Fruit fly (Drosophila melanogaster) whole organism, embryonic: ENCODE data around the gene Nepl18.

ENCODE experiments used
- Bgb ChIP-seq: fragments of 200-800 bp; sonication (Bioruptor generic); IDR thresholded peaks from 2 replicates; pipeline ENCODE4 v1.3.6; 2022; ENCODE audit warnings: missing biosample characterization, missing genetic modification characterization; ENCODE audit not compliant: partially characterized antibody
- CG10267 ChIP-seq: fragments of 200-800 bp; sonication (Bioruptor generic); optimal IDR thresholded peaks from 2 replicates; lab custom pipeline; 2018; ENCODE audit warnings: missing biosample characterization, mild to moderate bottlenecking, missing genetic modification characterization, moderate library complexity
- CG10979 ChIP-seq: fragments of 200-800 bp; sonication (Bioruptor generic); optimal IDR thresholded peaks from 2 replicates; lab custom pipeline; 2018; ENCODE audit warnings: missing biosample characterization, mild to moderate bottlenecking, missing genetic modification characterization, moderate library complexity
- CG11398 ChIP-seq: fragments of 200-800 bp; sonication (Bioruptor generic); optimal IDR thresholded peaks from 2 replicates; lab custom pipeline; 2016; ENCODE audit warnings: missing biosample characterization, missing genetic modification characterization
- CG11723 ChIP-seq: fragments of 200-800 bp; sonication (Bioruptor generic); optimal IDR thresholded peaks from 2 replicates; lab custom pipeline; 2017; ENCODE audit warnings: missing biosample characterization, mild to moderate bottlenecking, missing genetic modification characterization
- CG12071 ChIP-seq: fragments of 200-800 bp; sonication (Bioruptor generic); optimal IDR thresholded peaks from 3 replicates; lab custom pipeline; 2018; ENCODE audit warnings: missing biosample characterization, mild to moderate bottlenecking, missing genetic modification characterization
- CG12219 ChIP-seq: fragments of 200-800 bp; sonication (Bioruptor generic); optimal IDR thresholded peaks from 3 replicates; lab custom pipeline; 2018; ENCODE audit warnings: missing biosample characterization, mild to moderate bottlenecking, missing genetic modification characterization
- CG12391 ChIP-seq: fragments of 200-800 bp; sonication (Bioruptor generic); optimal IDR thresholded peaks from 3 replicates; lab custom pipeline; 2018; ENCODE audit warnings: missing biosample characterization, mild to moderate bottlenecking, missing genetic modification characterization, moderate library complexity
- CG13296 ChIP-seq: fragments of 200-800 bp; sonication (Bioruptor generic); optimal IDR thresholded peaks from 3 replicates; lab custom pipeline; 2018; ENCODE audit warnings: missing biosample characterization, mild to moderate bottlenecking, missing genetic modification characterization
- CG13775 ChIP-seq: fragments of 200-800 bp; sonication (Bioruptor generic); optimal IDR thresholded peaks from 3 replicates; lab custom pipeline; 2017; ENCODE audit warnings: missing biosample characterization, mild to moderate bottlenecking, missing genetic modification characterization
- CG15269 ChIP-seq: fragments of 200-800 bp; sonication (Bioruptor generic); optimal IDR thresholded peaks from 2 replicates; lab custom pipeline; 2018; ENCODE audit warnings: missing biosample characterization, mild to moderate bottlenecking, missing genetic modification characterization, moderate library complexity
- CG16779 ChIP-seq: fragments of 200-800 bp; sonication (Bioruptor generic); IDR thresholded peaks from 2 replicates; pipeline ENCODE4 v1.3.6; 2022; ENCODE audit warnings: missing biosample characterization, missing genetic modification characterization
- CG2199 ChIP-seq: fragments of 200-800 bp; sonication (Bioruptor generic); IDR thresholded peaks from 3 replicates; pipeline ENCODE4 v1.3.6; 2022; ENCODE audit warnings: missing biosample characterization, missing genetic modification characterization
- CG2875 ChIP-seq: fragments of 200-800 bp; sonication (Bioruptor generic); optimal IDR thresholded peaks from 2 replicates; lab custom pipeline; 2017; ENCODE audit warnings: missing biosample characterization, mild to moderate bottlenecking, missing genetic modification characterization, missing genetic modification reagents
- CG31365 ChIP-seq: fragments of 200-800 bp; sonication (Bioruptor generic); optimal IDR thresholded peaks from 2 replicates; lab custom pipeline; 2018; ENCODE audit warnings: missing biosample characterization, mild to moderate bottlenecking, missing genetic modification characterization
- CG32772 ChIP-seq: fragments of 200-800 bp; sonication (Bioruptor generic); IDR thresholded peaks from 2 replicates; pipeline ENCODE4 v1.3.6; 2022; ENCODE audit warnings: missing biosample characterization, missing genetic modification characterization
- CG7786 ChIP-seq: fragments of 200-800 bp; sonication (Bioruptor generic); optimal IDR thresholded peaks from 2 replicates; lab custom pipeline; 2016; ENCODE audit warnings: missing biosample characterization, missing genetic modification characterization
- CG7839 ChIP-seq: fragments of 200-800 bp; sonication (Bioruptor generic); optimal IDR thresholded peaks from 3 replicates; lab custom pipeline; 2018; ENCODE audit warnings: missing biosample characterization, mild to moderate bottlenecking, missing genetic modification characterization, moderate library complexity
- CG7963 ChIP-seq: fragments of 200-800 bp; sonication (Bioruptor generic); IDR thresholded peaks from 3 replicates; pipeline ENCODE4 v1.3.6; 2022; ENCODE audit warnings: missing biosample characterization, missing genetic modification characterization; ENCODE audit not compliant: partially characterized antibody
- Dbx ChIP-seq: fragments of 200-800 bp; sonication (Bioruptor generic); IDR thresholded peaks from 3 replicates; pipeline ENCODE4 v1.3.6; 2022; ENCODE audit warnings: missing biosample characterization, missing genetic modification characterization
- E2f1 ChIP-seq: fragments of 200-800 bp; sonication (Bioruptor generic); IDR thresholded peaks from 2 replicates; pipeline ENCODE4 v1.3.6; 2022; ENCODE audit warnings: missing biosample characterization, missing genetic modification characterization
- Elba2 ChIP-seq: fragments of 200-800 bp; sonication (Bioruptor generic); optimal IDR thresholded peaks from 3 replicates; lab custom pipeline; 2016; ENCODE audit warnings: missing biosample characterization, missing genetic modification characterization
- Hmx ChIP-seq: fragments of 200-800 bp; sonication (Bioruptor generic); optimal IDR thresholded peaks from 2 replicates; lab custom pipeline; 2016; ENCODE audit warnings: missing biosample characterization, missing genetic modification characterization
- NC2α ChIP-seq: fragments of 200-800 bp; sonication (Bioruptor generic); optimal IDR thresholded peaks from 2 replicates; lab custom pipeline; 2016; ENCODE audit warnings: missing biosample characterization, missing genetic modification characterization
- Opbp ChIP-seq: fragments of 200-800 bp; sonication (Bioruptor generic); IDR thresholded peaks from 3 replicates; pipeline ENCODE4 v1.3.6; 2022; ENCODE audit warnings: missing biosample characterization, missing genetic modification characterization; ENCODE audit not compliant: partially characterized antibody
- Optix ChIP-seq: fragments of 200-800 bp; sonication (Bioruptor generic); IDR thresholded peaks from 3 replicates; pipeline ENCODE4 v1.3.6; 2022; ENCODE audit warnings: missing biosample characterization, missing genetic modification characterization
- Ssrp ChIP-seq: fragments of 200-800 bp; sonication (Bioruptor generic); optimal IDR thresholded peaks from 2 replicates; lab custom pipeline; 2018; ENCODE audit warnings: missing biosample characterization, mild to moderate bottlenecking, missing genetic modification characterization, moderate library complexity
- crol ChIP-seq: fragments of 200-800 bp; sonication (Bioruptor generic); IDR thresholded peaks from 2 replicates; pipeline ENCODE4 v1.3.6; 2022; ENCODE audit warnings: missing biosample characterization, missing genetic modification characterization
- dpn ChIP-seq, 2 experiments: fragments of 200-800 bp; sonication (Bioruptor generic); optimal IDR thresholded peaks; 3 replicates each; lab custom pipeline; 2016; ENCODE audit warnings: missing biosample characterization in 2 of 2, missing genetic modification characterization in 2 of 2
- exex ChIP-seq: fragments of 200-800 bp; sonication (Bioruptor generic); optimal IDR thresholded peaks from 4 replicates; lab custom pipeline; 2018; ENCODE audit warnings: missing biosample characterization, mild to moderate bottlenecking, missing genetic modification characterization, moderate library complexity
- fru ChIP-seq: fragments of >200 bp; optimal IDR thresholded peaks from 2 replicates; lab custom pipeline; 2017
- gem ChIP-seq: fragments of 200-800 bp; sonication (Bioruptor generic); optimal IDR thresholded peaks from 2 replicates; lab custom pipeline; 2019; ENCODE audit warnings: missing biosample characterization, mild to moderate bottlenecking, missing genetic modification characterization, moderate library complexity
- hb ChIP-seq: fragments of 200-800 bp; sonication (Bioruptor generic); IDR thresholded peaks from 3 replicates; pipeline ENCODE4 v1.3.6; 2022; ENCODE audit warnings: missing biosample characterization, missing genetic modification characterization; ENCODE audit not compliant: partially characterized antibody
- hkb ChIP-seq, 2 experiments: fragments of 200-800 bp in 1 of 2; fragments of >200 bp in 1 of 2; sonication (Bioruptor generic) in 1 of 2; IDR thresholded peaks in 1 of 2; optimal IDR thresholded peaks in 1 of 2; 2 replicates each; pipeline versions ENCODE4 v1.3.6 to Lab custom; 2017 to 2022; ENCODE audit warnings: missing biosample characterization in 1 of 2, missing genetic modification characterization in 1 of 2
- hth ChIP-seq: fragments of >200 bp; optimal IDR thresholded peaks from 2 replicates; lab custom pipeline; 2017; ENCODE audit warnings: inconsistent platforms
- kah ChIP-seq: fragments of 200-800 bp; sonication (Bioruptor generic); optimal IDR thresholded peaks from 2 replicates; lab custom pipeline; 2018; ENCODE audit warnings: missing biosample characterization, mild to moderate bottlenecking, missing genetic modification characterization
- ken ChIP-seq: fragments of 200-800 bp; sonication (Bioruptor generic); IDR thresholded peaks from 3 replicates; pipeline ENCODE4 v1.3.6; 2022; ENCODE audit warnings: missing biosample characterization, missing genetic modification characterization
- mirr ChIP-seq: fragments of 200-800 bp; sonication (Bioruptor generic); optimal IDR thresholded peaks from 3 replicates; lab custom pipeline; 2018; ENCODE audit warnings: missing biosample characterization, mild to moderate bottlenecking, missing genetic modification characterization
- oc ChIP-seq: fragments of 200-800 bp; sonication (Bioruptor generic); optimal IDR thresholded peaks from 2 replicates; lab custom pipeline; 2018; ENCODE audit warnings: missing biosample characterization, mild to moderate bottlenecking, missing genetic modification characterization, moderate library complexity
- p53 ChIP-seq: fragments of 200-800 bp; sonication (Bioruptor generic); optimal IDR thresholded peaks from 2 replicates; lab custom pipeline; 2016; ENCODE audit warnings: missing biosample characterization, missing genetic modification characterization
- pb ChIP-seq: fragments of 200-800 bp; sonication (Bioruptor generic); optimal IDR thresholded peaks from 3 replicates; lab custom pipeline; 2016; ENCODE audit warnings: missing biosample characterization, missing genetic modification characterization
- pfk ChIP-seq: fragments of 200-800 bp; sonication (Bioruptor generic); optimal IDR thresholded peaks from 2 replicates; lab custom pipeline; 2018; ENCODE audit warnings: missing biosample characterization, mild to moderate bottlenecking, missing genetic modification characterization, moderate library complexity
- pita ChIP-seq: fragments of 200-800 bp; sonication (Bioruptor generic); optimal IDR thresholded peaks from 2 replicates; lab custom pipeline; 2017; ENCODE audit warnings: missing biosample characterization, mild to moderate bottlenecking, missing genetic modification characterization
- stc ChIP-seq: fragments of 200-800 bp; sonication (Bioruptor generic); IDR thresholded peaks from 2 replicates; pipeline ENCODE4 v1.3.6; 2022; ENCODE audit warnings: missing biosample characterization, missing genetic modification characterization
- tin ChIP-seq: fragments of 200-800 bp; sonication (Bioruptor generic); optimal IDR thresholded peaks from 3 replicates; lab custom pipeline; 2016; ENCODE audit warnings: missing biosample characterization, missing genetic modification characterization
- tll ChIP-seq, 2 experiments: fragments of 200-800 bp in 1 of 2; fragments of >200 bp in 1 of 2; sonication (Bioruptor generic) in 1 of 2; optimal IDR thresholded peaks; 2 replicates each; lab custom pipeline; 2017 to 2019; ENCODE audit warnings: missing biosample characterization in 2 of 2, missing genetic modification characterization in 2 of 2, mild to moderate bottlenecking in 1 of 2, moderate library complexity in 1 of 2
- tx ChIP-seq: fragments of 200-800 bp; sonication (Bioruptor generic); optimal IDR thresholded peaks from 2 replicates; lab custom pipeline; 2016; ENCODE audit warnings: missing biosample characterization, missing genetic modification characterization
- unc-4 ChIP-seq: fragments of 200-800 bp; sonication (Bioruptor generic); IDR thresholded peaks from 2 replicates; pipeline ENCODE4 v1.3.6; 2022; ENCODE audit warnings: missing biosample characterization, missing genetic modification characterization; ENCODE audit not compliant: partially characterized antibody
- zen ChIP-seq: fragments of 200-800 bp; sonication (Bioruptor generic); optimal IDR thresholded peaks from 3 replicates; lab custom pipeline; 2018; ENCODE audit warnings: missing biosample characterization, mild to moderate bottlenecking, missing genetic modification characterization, moderate library complexity
- zen2 ChIP-seq: fragments of 200-800 bp; sonication (Bioruptor generic); IDR thresholded peaks from 3 replicates; pipeline ENCODE4 v1.3.6; 2022; ENCODE audit warnings: missing biosample characterization, missing genetic modification characterization; ENCODE audit not compliant: partially characterized antibody

Nepl18 gene

DNA sequence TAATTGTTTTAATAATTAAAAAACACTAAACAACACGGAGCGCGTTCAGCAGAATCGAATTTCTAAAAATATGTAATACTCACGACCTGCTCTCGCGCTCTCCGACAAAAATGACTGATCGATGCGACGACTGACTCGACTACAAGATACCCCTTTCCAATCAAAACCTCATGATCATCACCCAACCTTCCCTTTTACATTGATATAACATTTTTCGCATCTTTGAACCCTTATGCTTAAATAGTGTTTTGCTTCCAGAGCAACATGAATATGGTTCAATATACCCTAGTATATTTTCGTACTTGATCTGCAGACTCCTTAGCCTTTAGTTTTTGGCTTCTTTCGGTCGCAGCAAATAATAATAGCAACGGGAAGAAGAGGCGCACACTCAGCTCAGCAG, 36.3 kb downstream of the Nepl18 start (continued):
- TF ChIP-seq Elba2: no peak
- no peak for TF ChIP-seq CG31365
- TF ChIP-seq hb (GFP tag; lab: Robert Waterston, UW): peak; percentile 25; the same call in 1 of the 3 replicates
- TF ChIP-seq E2f1 (GFP tag; lab: Robert Waterston, UW): peak; percentile 82
- no peak for TF ChIP-seq CG11723 (GFP tag; lab: Kevin White, UChicago)
- peak; percentile 71 for TF ChIP-seq Ssrp (tag; lab: Kevin White, UChicago)
- TF ChIP-seq CG16779 (GFP tag; lab: Robert Waterston, UW): 0 out of 2 replicates have a peak, but pooled peaks have one; percentile 15
- no peak for TF ChIP-seq mirr (GFP tag; lab: Kevin White, UChicago)
- peak; percentile 66 for TF ChIP-seq CG32772 (GFP tag; lab: Robert Waterston, UW)
- TF ChIP-seq exex (tag; lab: Kevin White, UChicago): no peak
- TF ChIP-seq CG10979 (tag; lab: Kevin White, UChicago): peak; percentile 68
- no peak for TF ChIP-seq crol (GFP tag; lab: Robert Waterston, UW)
- peak; percentile 80 for TF ChIP-seq stc (GFP tag; lab: Robert Waterston, UW)
- TF ChIP-seq p53: no peak
- peak; percentile 76 for TF ChIP-seq oc
- TF ChIP-seq unc-4 (GFP tag; lab: Robert Waterston, UW): no peak
- no peak for TF ChIP-seq tll (GFP tag; optimal IDR thresholded peaks at IDR 0.05; lab: Kevin White, UChicago)
- TF ChIP-seq CG2199 (GFP tag; lab: Robert Waterston, UW): 0 out of 3 replicates have a peak, but pooled peaks have one; percentile 16
- peak; percentile 73 for TF ChIP-seq CG15269
- TF ChIP-seq zen (tag; lab: Kevin White, UChicago): no peak
- TF ChIP-seq pfk (GFP tag; lab: Kevin White, UChicago): no peak
- peak; percentile 76 for TF ChIP-seq CG7786 (GFP tag; lab: Kevin White, UChicago)
- peak; percentile 82 for TF ChIP-seq CG7839 (tag; lab: Kevin White, UChicago)
- TF ChIP-seq CG12391 (tag; lab: Kevin White, UChicago): no peak
- TF ChIP-seq dpn (GFP tag; optimal IDR thresholded peaks at IDR 0.05; lab: Kevin White, UChicago): peak; percentile 81
- TF ChIP-seq kah (GFP tag; lab: Kevin White, UChicago): peak; percentile 20
- TF ChIP-seq Dbx: peak; percentile 76
- no peak for TF ChIP-seq Bgb
- peak; percentile 66 for TF ChIP-seq CG12071 (GFP tag; lab: Kevin White, UChicago)
- peak; percentile 71 for TF ChIP-seq tin (GFP tag; lab: Kevin White, UChicago)
- TF ChIP-seq pita (GFP tag; lab: Kevin White, UChicago): no peak
- TF ChIP-seq CG11398 (GFP tag; lab: Kevin White, UChicago): peak; percentile 26
- TF ChIP-seq CG2875 (GFP tag; lab: Kevin White, UChicago): peak; percentile 43
- TF ChIP-seq hth (lab: Kevin White, UChicago): no peak
- TF ChIP-seq CG13296 (GFP tag; lab: Kevin White, UChicago): no peak
- TF ChIP-seq fru: no peak
- TF ChIP-seq CG10267: peak; percentile 54
- peak; percentile 54 for TF ChIP-seq tx
- no peak for TF ChIP-seq zen2 (GFP tag; lab: Robert Waterston, UW)
- TF ChIP-seq Hmx: no peak
- TF ChIP-seq pb (GFP tag; lab: Kevin White, UChicago): peak; percentile 81
- peak; percentile 48 for TF ChIP-seq NC2α
- peak; percentile 78 for TF ChIP-seq Optix (GFP tag; lab: Robert Waterston, UW)
- TF ChIP-seq CG13775 (GFP tag; lab: Kevin White, UChicago): peak; percentile 46
- TF ChIP-seq CG7963 (GFP tag; lab: Robert Waterston, UW): 0 out of 3 replicates have a peak, but pooled peaks have one; percentile 26
- TF ChIP-seq ken (GFP tag; lab: Robert Waterston, UW): peak; percentile 74; the same call in 2 of the 3 replicates
- no peak for TF ChIP-seq Opbp (GFP tag; lab: Robert Waterston, UW)
- TF ChIP-seq gem: peak; percentile 84
- TF ChIP-seq CG12219 (GFP tag; lab: Kevin White, UChicago): peak; percentile 70
- no peak for TF ChIP-seq hkb (optimal IDR thresholded peaks at IDR 0.05; lab: Kevin White, UChicago)
- TF ChIP-seq hkb (GFP tag; IDR thresholded peaks at IDR 0.05; lab: Robert Waterston, UW): peak; percentile 82
